Worm (Caenorhabditis elegans): Measurements from ENCODE around the gene glf-1.

glf-1 gene

DNA sequence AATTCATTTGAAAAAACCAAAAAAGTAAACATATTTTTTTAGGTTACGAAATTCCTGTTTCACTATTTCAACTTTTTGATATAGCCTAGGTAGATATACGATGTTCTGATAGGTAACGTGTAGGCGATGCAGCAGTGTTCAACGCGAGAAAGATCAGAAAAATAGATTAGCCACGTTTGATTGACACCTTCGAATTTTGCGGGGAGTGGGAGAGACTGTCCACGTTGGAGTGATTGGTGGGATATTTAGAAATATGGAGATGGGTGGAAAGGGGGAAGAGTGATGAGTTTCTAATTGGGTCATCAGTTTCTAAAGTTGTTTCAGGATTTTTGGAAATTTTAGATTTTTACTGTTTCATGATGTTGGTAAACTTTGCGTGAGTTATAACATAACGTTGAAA is 37.5 kb downstream of the glf-1 start:
- peak; percentile 9 for TF ChIP-seq blmp-1 (tag; optimal IDR thresholded peaks at IDR 0.05)
- no peak for TF ChIP-seq unc-86 (tag; optimal IDR thresholded peaks at IDR 0.05)
- no peak for TF ChIP-seq tlp-1 (tag; optimal IDR thresholded peaks at IDR 0.05)
- no peak for TF ChIP-seq ceh-90 (tag; optimal IDR thresholded peaks at IDR 0.05)
- TF ChIP-seq lin-14 (GFP tag; optimal IDR thresholded peaks at IDR 0.05): peak; percentile 13
- no peak for TF ChIP-seq nhr-76 (tag; optimal IDR thresholded peaks at IDR 0.05)

DNA sequence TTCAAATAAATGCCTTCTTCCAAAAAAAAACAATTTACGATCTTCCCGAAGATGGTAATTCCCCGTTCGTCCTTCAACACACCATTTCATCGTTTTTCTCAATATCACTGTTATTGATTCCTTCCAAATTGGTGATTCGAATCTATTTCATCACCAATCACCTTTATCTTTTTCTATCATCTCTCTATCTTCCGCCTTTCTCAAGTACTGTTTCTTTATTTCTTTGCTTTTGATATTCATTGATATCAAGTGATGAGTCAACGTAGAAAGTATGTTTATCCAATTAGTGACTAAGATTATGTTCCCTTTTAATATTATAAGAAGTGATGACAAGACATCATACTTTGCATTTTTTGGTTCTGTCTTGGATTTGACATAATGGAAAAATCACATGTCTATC is 38.6 kb downstream of the glf-1 start:
- TF ChIP-seq mef-2 (tag; optimal IDR thresholded peaks at IDR 0.05) (no peak), blmp-1 (tag; optimal IDR thresholded peaks at IDR 0.05) (peak; percentile 54), elt-3 (tag; optimal IDR thresholded peaks at IDR 0.05) (peak in 3 of 6 experiments; percentile 4 to 58 (median 14))

DNA sequence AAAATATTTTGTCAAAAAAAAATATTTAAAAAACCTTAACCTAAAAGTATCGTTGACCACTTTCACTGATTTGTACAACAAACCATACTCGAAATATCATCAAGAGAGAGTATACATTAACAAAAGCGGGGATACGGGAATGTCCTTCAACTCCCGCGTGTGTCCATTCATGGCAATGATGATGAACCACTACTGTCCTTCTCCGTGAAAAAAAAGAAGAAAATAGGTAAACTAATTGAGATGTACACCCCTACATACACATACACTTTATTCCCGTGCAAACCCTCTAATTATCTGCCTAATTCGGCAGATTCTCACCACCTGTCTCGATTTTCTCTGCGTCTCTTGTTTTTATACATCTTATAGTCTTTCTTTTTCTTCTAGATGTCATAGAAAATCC is 41.0 kb downstream of the glf-1 start:
- TF ChIP-seq C34B4.2 (tag; optimal IDR thresholded peaks at IDR 0.05) (no peak), hpl-2 (GFP tag; optimal IDR thresholded peaks at IDR 0.05) (no peak), fkh-8 (tag; optimal IDR thresholded peaks at IDR 0.05) (no peak), unc-30 (tag; optimal IDR thresholded peaks at IDR 0.05) (no peak), blmp-1 (tag; optimal IDR thresholded peaks at IDR 0.05) (peak; percentile 89), pag-3 (tag; optimal IDR thresholded peaks at IDR 0.05; ENCODE audit: borderline replicate concordance, insufficient read depth) (no peak), ceh-63 (GFP tag; optimal IDR thresholded peaks at IDR 0.05) (no peak), nhr-20 (tag; optimal IDR thresholded peaks at IDR 0.05) (peak; percentile 60), ceh-88 (GFP tag; IDR thresholded peaks at IDR 0.05) (no peak), unc-62 (GFP tag; optimal IDR thresholded peaks at IDR 0.05) (no peak), fkh-4 (tag; optimal IDR thresholded peaks at IDR 0.05; ENCODE audit: borderline replicate concordance) (no peak), lin-14 (GFP tag; optimal IDR thresholded peaks at IDR 0.05) (peak; percentile 86), efl-3 (GFP tag; optimal IDR thresholded peaks at IDR 0.05) (no peak), nhr-71 (tag; optimal IDR thresholded peaks at IDR 0.05) (peak; percentile 48), alr-1 (tag; optimal IDR thresholded peaks at IDR 0.05; ENCODE audit: borderline replicate concordance) (no peak), lir-3 (tag; optimal IDR thresholded peaks at IDR 0.05; ENCODE audit: poor library complexity) (no peak), dsc-1 (tag; optimal IDR thresholded peaks at IDR 0.05) (peak; percentile 9), ceh-82 (tag; optimal IDR thresholded peaks at IDR 0.05) (no peak), Y116A8C.19 (tag; optimal IDR thresholded peaks at IDR 0.05; ENCODE audit: borderline replicate concordance) (no peak), nhr-12 (tag; optimal IDR thresholded peaks at IDR 0.05) (no peak), ceh-8 (GFP tag; optimal IDR thresholded peaks at IDR 0.05) (peak; percentile 58), C04F5.9 (tag; optimal IDR thresholded peaks at IDR 0.05) (no peak), nhr-77 (tag; optimal IDR thresholded peaks at IDR 0.05) (no peak), snu-23 (GFP tag; optimal IDR thresholded peaks at IDR 0.05) (peak; percentile 52), lsy-2 (tag; optimal IDR thresholded peaks at IDR 0.05) (peak; percentile 10 to 34), unc-130 (tag; optimal IDR thresholded peaks at IDR 0.05) (peak; percentile 10), nhr-90 (tag; optimal IDR thresholded peaks at IDR 0.05; ENCODE audit: poor library complexity) (peak; percentile 23), rnt-1 (tag; optimal IDR thresholded peaks at IDR 0.05) (peak; percentile 16), irx-1 (tag; optimal IDR thresholded peaks at IDR 0.05) (peak; percentile 13), C16A3.4 (tag; optimal IDR thresholded peaks at IDR 0.05) (peak; percentile 25), fos-1 (tag; optimal IDR thresholded peaks at IDR 0.05) (no peak), elt-3 (tag; optimal IDR thresholded peaks at IDR 0.05) (peak in 2 of 6 experiments; percentile 28 to 73), efl-1 (optimal IDR thresholded peaks at IDR 0.05) (no peak), efl-1 (GFP tag; optimal IDR thresholded peaks at IDR 0.05 in 1 of 2) (peak in 1 of 2 experiments; percentile 8), tbx-2 (tag; optimal IDR thresholded peaks at IDR 0.05) (peak; percentile 1), nhr-85 (tag) (peak; percentile 86), zag-1 (tag; optimal IDR thresholded peaks at IDR 0.05) (no peak), egl-27 (tag; optimal IDR thresholded peaks at IDR 0.05) (no peak)
